Worm (Caenorhabditis elegans) whole organism, young adult: Measurements from ENCODE around the gene msp-36.

Source experiments
- B0336.3 ChIP-seq: fragments of 200-800 bp; sonication (Bioruptor generic); IDR thresholded peaks from 2 replicates; pipeline ENCODE4 v1.3.6; 2022; ENCODE audit warnings: missing genetic modification characterization, missing compliant biosample characterization
- F22D6.2 ChIP-seq: sonication (generic microtip); optimal IDR thresholded peaks from 2 replicates; lab custom pipeline; 2016; ENCODE audit warnings: mild to moderate bottlenecking, missing genetic modification characterization, missing compliant biosample characterization
- F23B12.7 ChIP-seq: sonication (generic microtip); optimal IDR thresholded peaks from 2 replicates; lab custom pipeline; 2017; ENCODE audit warnings: missing genetic modification characterization, mild to moderate bottlenecking, missing compliant biosample characterization, antibody characterized with exemption, moderate library complexity; ENCODE audit not compliant: insufficient read depth
- F37B4.10 ChIP-seq: fragments of 200-800 bp; sonication (Bioruptor generic); IDR thresholded peaks from 2 replicates; pipeline ENCODE4 v1.3.6; 2022; ENCODE audit warnings: missing genetic modification characterization, missing compliant biosample characterization
- F39B2.1 ChIP-seq: fragments of 200-800 bp; sonication (Bioruptor generic); IDR thresholded peaks from 2 replicates; pipeline ENCODE4 v1.3.6; 2022; ENCODE audit warnings: missing genetic modification reagents, missing genetic modification characterization, missing compliant biosample characterization
- F55B11.4 ChIP-seq: sonication (generic microtip); optimal IDR thresholded peaks from 2 replicates; lab custom pipeline; 2016; ENCODE audit warnings: missing compliant biosample characterization, missing genetic modification characterization, borderline replicate concordance; ENCODE audit not compliant: insufficient read depth
- K11D2.4 ChIP-seq: fragments of 200-800 bp; sonication (Bioruptor generic); IDR thresholded peaks from 2 replicates; pipeline ENCODE4 v1.3.6; 2022; ENCODE audit warnings: missing genetic modification reagents, missing genetic modification characterization, missing compliant biosample characterization
- T26A5.8 ChIP-seq: sonication (generic microtip); optimal IDR thresholded peaks from 2 replicates; lab custom pipeline; 2016; ENCODE audit warnings: missing genetic modification characterization, missing compliant biosample characterization
- Y56A3A.18 ChIP-seq: fragments of 200-800 bp; sonication (Bioruptor generic); IDR thresholded peaks from 2 replicates; pipeline ENCODE4 v1.3.6; 2022; ENCODE audit warnings: missing genetic modification reagents, missing genetic modification characterization, missing compliant biosample characterization
- Y95B8A.8 ChIP-seq: fragments of 200-800 bp; sonication (Bioruptor generic); IDR thresholded peaks from 2 replicates; pipeline ENCODE4 v1.3.6; 2022; ENCODE audit warnings: missing genetic modification reagents, missing genetic modification characterization, missing compliant biosample characterization
- ZK185.1 ChIP-seq: sonication (generic microtip); optimal IDR thresholded peaks from 2 replicates; lab custom pipeline; 2016; ENCODE audit warnings: mild to moderate bottlenecking, missing genetic modification characterization, missing compliant biosample characterization; ENCODE audit not compliant: poor library complexity, severe bottlenecking
- ama-1 ChIP-seq, 3 experiments: fragments of 150-350 bp in 1 of 3; sonication (generic microtip) in 2 of 3; optimal IDR thresholded peaks; 2 replicates each; lab custom pipeline; 2014 to 2018; ENCODE audit warnings: missing biosample characterization in 2 of 3, missing genetic modification characterization in 2 of 3, missing genetic modification reagents in 2 of 3
- athp-1 ChIP-seq: sonication (generic microtip); optimal IDR thresholded peaks from 2 replicates; lab custom pipeline; 2017; ENCODE audit warnings: mild to moderate bottlenecking, missing genetic modification characterization, missing compliant biosample characterization
- attf-6 ChIP-seq: fragments of 200-800 bp; sonication (Bioruptor generic); IDR thresholded peaks from 2 replicates; pipeline ENCODE4 v1.3.6; 2022; ENCODE audit warnings: missing genetic modification reagents, missing genetic modification characterization, missing compliant biosample characterization
- bed-2 ChIP-seq: fragments of 200-800 bp; sonication (Bioruptor generic); IDR thresholded peaks from 2 replicates; pipeline ENCODE4 v1.3.6; 2022; ENCODE audit warnings: missing genetic modification reagents, missing genetic modification characterization, missing compliant biosample characterization
- cebp-2 ChIP-seq: fragments of 200-800 bp; sonication (Bioruptor generic); IDR thresholded peaks from 2 replicates; pipeline ENCODE4 v1.3.6; 2022; ENCODE audit warnings: missing genetic modification characterization, missing compliant biosample characterization
- ceh-100 ChIP-seq: fragments of 200-800 bp; sonication (Bioruptor generic); IDR thresholded peaks from 2 replicates; pipeline ENCODE4 v1.3.6; 2022; ENCODE audit warnings: missing genetic modification reagents, missing genetic modification characterization, missing compliant biosample characterization
- ceh-91 ChIP-seq: fragments of 200-800 bp; sonication (Bioruptor generic); IDR thresholded peaks from 2 replicates; pipeline ENCODE4 v1.3.6; 2022; ENCODE audit warnings: missing genetic modification reagents, missing genetic modification characterization, missing compliant biosample characterization
- chd-7 ChIP-seq: sonication (generic microtip); optimal IDR thresholded peaks from 2 replicates; lab custom pipeline; 2016; ENCODE audit warnings: mild to moderate bottlenecking, missing genetic modification characterization, moderate library complexity, missing compliant biosample characterization
- dpff-1 ChIP-seq: sonication (generic microtip); optimal IDR thresholded peaks from 2 replicates; lab custom pipeline; 2017; ENCODE audit warnings: mild to moderate bottlenecking, missing genetic modification characterization, missing compliant biosample characterization
- dpl-1 ChIP-seq: fragments of 150-350 bp; optimal IDR thresholded peaks from 2 replicates; lab custom pipeline; 2014; ENCODE audit warnings: missing biosample characterization, missing genetic modification reagents, missing genetic modification characterization
- egl-18 ChIP-seq: fragments of 200-800 bp; sonication (Bioruptor generic); IDR thresholded peaks from 2 replicates; pipeline ENCODE4 v1.3.6; 2022; ENCODE audit warnings: missing genetic modification reagents, missing genetic modification characterization, missing compliant biosample characterization
- ets-4 ChIP-seq: fragments of 200-800 bp; sonication (Bioruptor generic); optimal IDR thresholded peaks from 2 replicates; lab custom pipeline; 2018; ENCODE audit warnings: mild to moderate bottlenecking, missing genetic modification characterization, missing compliant biosample characterization
- fkh-3 ChIP-seq: sonication (generic microtip); optimal IDR thresholded peaks from 2 replicates; lab custom pipeline; 2016; ENCODE audit warnings: mild to moderate bottlenecking, missing genetic modification characterization, missing compliant biosample characterization
- hlh-26 ChIP-seq: fragments of 200-800 bp; sonication (Bioruptor generic); conservative IDR thresholded peaks from 2 replicates; pipeline ENCODE4 v1.3.6; 2022; ENCODE audit warnings: missing genetic modification reagents, missing genetic modification characterization, missing compliant biosample characterization
- hmg-1.2 ChIP-seq: fragments of 200-800 bp; sonication (Bioruptor generic); IDR thresholded peaks from 2 replicates; pipeline ENCODE4 v1.3.6; 2022; ENCODE audit warnings: missing genetic modification reagents, missing genetic modification characterization, missing compliant biosample characterization
- let-526 ChIP-seq: fragments of 200-800 bp; sonication (Bioruptor generic); IDR thresholded peaks from 2 replicates; pipeline ENCODE4 v1.3.6; 2022; ENCODE audit warnings: missing genetic modification reagents, missing genetic modification characterization, missing compliant biosample characterization
- lsl-1 ChIP-seq: fragments of 200-800 bp; sonication (Bioruptor generic); optimal IDR thresholded peaks from 2 replicates; lab custom pipeline; 2018; ENCODE audit warnings: mild to moderate bottlenecking, missing genetic modification characterization, moderate library complexity, missing compliant biosample characterization
- madf-3 ChIP-seq: fragments of 200-800 bp; sonication (Bioruptor generic); IDR thresholded peaks from 2 replicates; pipeline ENCODE4 v1.3.6; 2022; ENCODE audit warnings: missing genetic modification reagents, missing genetic modification characterization, missing compliant biosample characterization
- nfyb-1 ChIP-seq: fragments of 200-800 bp; sonication (Bioruptor generic); IDR thresholded peaks from 2 replicates; pipeline ENCODE4 v1.3.6; 2022; ENCODE audit warnings: missing genetic modification reagents, missing genetic modification characterization, missing compliant biosample characterization
- nhr-179 ChIP-seq: sonication (generic microtip); optimal IDR thresholded peaks from 2 replicates; lab custom pipeline; 2016; ENCODE audit warnings: mild to moderate bottlenecking, missing genetic modification characterization, missing compliant biosample characterization
- rcor-1 ChIP-seq: fragments of 200-800 bp; sonication (Bioruptor generic); IDR thresholded peaks from 2 replicates; pipeline ENCODE4 v1.3.6; 2022; ENCODE audit warnings: missing genetic modification reagents, missing genetic modification characterization, missing compliant biosample characterization
- rec-8 ChIP-seq, 2 experiments: sonication (generic microtip); optimal IDR thresholded peaks; 2 replicates each; lab custom pipeline; 2016; ENCODE audit warnings: mild to moderate bottlenecking in 2 of 2, missing genetic modification characterization in 2 of 2, missing genetic modification reagents in 2 of 2, missing genotype in 2 of 2, missing biosample characterization in 1 of 2, missing compliant biosample characterization in 1 of 2, moderate library complexity in 1 of 2
- snpc-1.1 ChIP-seq: sonication (generic microtip); optimal IDR thresholded peaks from 2 replicates; lab custom pipeline; 2017; ENCODE audit warnings: missing genetic modification characterization, mild to moderate bottlenecking, missing compliant biosample characterization, antibody characterized with exemption, moderate library complexity, missing genotype, missing genetic modification reagents; ENCODE audit not compliant: insufficient read depth
- tbx-9 ChIP-seq: sonication (generic microtip); optimal IDR thresholded peaks from 2 replicates; lab custom pipeline; 2016; ENCODE audit warnings: borderline replicate concordance, missing genetic modification characterization, inconsistent platforms, missing compliant biosample characterization
- unc-130 ChIP-seq: sonication (generic microtip); optimal IDR thresholded peaks from 2 replicates; lab custom pipeline; 2016; ENCODE audit warnings: missing genetic modification reagents, missing genetic modification characterization, missing compliant biosample characterization
- unc-62 ChIP-seq: fragments of 150-350 bp; optimal IDR thresholded peaks from 2 replicates; lab custom pipeline; 2014; ENCODE audit warnings: missing biosample characterization, missing genetic modification reagents, missing genetic modification characterization
- ztf-28 ChIP-seq: fragments of 200-800 bp; sonication (Bioruptor generic); IDR thresholded peaks from 2 replicates; pipeline ENCODE4 v1.3.6; 2022; ENCODE audit warnings: missing genetic modification reagents, missing genetic modification characterization, missing compliant biosample characterization

msp-36 gene

ce11 chrIV:10129957-10130356, 34.7 kb downstream of the msp-36 start, which contains the start of gene glt-3:
TSS of gene glt-3 (plus strand) at chrIV:10130257.
- TF ChIP-seq ceh-91 (GFP tag; lab: Robert Waterston, UW): no peak

- TF ChIP-seq rec-8 (tag; optimal IDR thresholded peaks at IDR 0.05; lab: Kevin White, UChicago) (no peak), let-526 (GFP tag; lab: Robert Waterston, UW) (no peak), Y56A3A.18 (GFP tag; lab: Robert Waterston, UW) (no peak), F23B12.7 (tag; lab: Kevin White, UChicago) (no peak), ZK185.1 (tag; lab: Kevin White, UChicago) (no peak), hlh-26 (GFP tag; lab: Robert Waterston, UW) (no peak), F39B2.1 (GFP tag; lab: Robert Waterston, UW) (no peak), cebp-2 (GFP tag; lab: Robert Waterston, UW) (no peak), nfyb-1 (no peak)
Measured at ce11 chrIV:10135817-10136216, 40.6 kb downstream of the msp-36 start, which contains the start of gene K08F4.5. TSS of gene K08F4.5 (minus strand) at chrIV:10135917.

- TF ChIP-seq rec-8 (tag; optimal IDR thresholded peaks at IDR 0.05; lab: Kevin White, UChicago) (no peak), snpc-1.1 (tag; lab: Kevin White, UChicago) (no peak), unc-130 (no peak), nhr-179 (tag; lab: Kevin White, UChicago) (no peak), dpl-1 (GFP tag; lab: Kevin White, UChicago) (no peak), ets-4 (GFP tag; lab: Kevin White, UChicago) (no peak), rcor-1 (no peak), bed-2 (GFP tag; lab: Robert Waterston, UW) (no peak), chd-7 (no peak), F22D6.2 (tag; lab: Kevin White, UChicago) (no peak), lsl-1 (GFP tag; lab: Kevin White, UChicago) (no peak), F37B4.10 (GFP tag; lab: Robert Waterston, UW) (no peak), tbx-9 (tag; lab: Kevin White, UChicago) (no peak), attf-6 (GFP tag; lab: Robert Waterston, UW) (no peak), hmg-1.2 (GFP tag; lab: Robert Waterston, UW) (no peak), ztf-28 (no peak), K11D2.4 (GFP tag; lab: Robert Waterston, UW) (no peak), T26A5.8 (tag; lab: Kevin White, UChicago) (no peak), unc-62 (GFP tag; lab: Kevin White, UChicago) (no peak), egl-18 (GFP tag; lab: Robert Waterston, UW) (no peak)
Measured at ce11 chrIV:10137804-10138203, 42.6 kb downstream of the msp-36 start, which contains the start of gene K08F4.12. TSS of gene K08F4.12 (plus strand) at chrIV:10138104.

- TF ChIP-seq F55B11.4 (tag; lab: Kevin White, UChicago) (no peak), attf-6 (GFP tag; lab: Robert Waterston, UW) (no peak), nhr-179 (tag; lab: Kevin White, UChicago) (no peak), tbx-9 (tag; lab: Kevin White, UChicago) (no peak)
Measured at ce11 chrIV:10140143-10140542, 44.9 kb downstream of the msp-36 start, which contains the start of gene gst-3. TSS of gene gst-3 (minus strand) at chrIV:10140243.

- TF ChIP-seq ceh-100 (GFP tag; lab: Robert Waterston, UW): no peak
- no peak for TF ChIP-seq chd-7
- no peak for TF ChIP-seq fkh-3 (tag; lab: Kevin White, UChicago)
- no peak for TF ChIP-seq hlh-26 (GFP tag; lab: Robert Waterston, UW)
- no peak for TF ChIP-seq B0336.3 (GFP tag; lab: Robert Waterston, UW)
- TF ChIP-seq madf-3 (GFP tag; lab: Robert Waterston, UW): no peak
- no peak for TF ChIP-seq ama-1 (optimal IDR thresholded peaks at IDR 0.05; lab: Kevin White, UChicago)
- TF ChIP-seq ama-1 (GFP tag; optimal IDR thresholded peaks at IDR 0.05; lab: Kevin White, UChicago): no peak
- TF ChIP-seq Y95B8A.8 (GFP tag; lab: Robert Waterston, UW): no peak
- no peak for TF ChIP-seq athp-1
- no peak for TF ChIP-seq dpff-1 (tag; lab: Kevin White, UChicago)
Measured at ce11 chrIV:10141930-10142505, 46.8 kb downstream of the msp-36 start, which contains the start of the genes gst-2, gst-4 and dhs-12. TSS of gene gst-2 (minus strand) at chrIV:10142061. TSS of gene gst-4 (plus strand) at chrIV:10142225. TSS of gene dhs-12 (plus strand) at chrIV:10142455.
